Worm (Caenorhabditis elegans) whole organism, mixed stage, embryonic: ENCODE data around the gene slc-9B.2.
A peak's percentile ranks its signal among the peaks of the same experiment; 100 is the strongest.

Source experiments
- M03D4.4 ChIP-seq: sonication (generic microtip); optimal IDR thresholded peaks from 2 replicates; lab custom pipeline; 2017; ENCODE audit warnings: mild to moderate bottlenecking, missing genetic modification characterization, missing compliant biosample characterization
- bed-3 ChIP-seq: fragments of 200-800 bp; sonication (Bioruptor generic); optimal IDR thresholded peaks from 3 replicates; lab custom pipeline; 2018; ENCODE audit warnings: mild to moderate bottlenecking, missing genetic modification characterization, moderate library complexity, missing compliant biosample characterization
- blmp-1 ChIP-seq: fragments of 150-350 bp; optimal IDR thresholded peaks from 2 replicates; lab custom pipeline; 2014; ENCODE audit warnings: missing biosample characterization, missing genetic modification characterization
- ceh-39 ChIP-seq: fragments of 150-350 bp; optimal IDR thresholded peaks from 2 replicates; lab custom pipeline; 2014; ENCODE audit warnings: missing biosample characterization, missing genetic modification characterization
- ceh-43 ChIP-seq: fragments of 200-800 bp; sonication (Bioruptor generic); optimal IDR thresholded peaks from 2 replicates; lab custom pipeline; 2018; ENCODE audit warnings: mild to moderate bottlenecking, missing genetic modification characterization, moderate library complexity, missing compliant biosample characterization
- ceh-83 ChIP-seq: fragments of 200-800 bp; sonication (Bioruptor generic); optimal IDR thresholded peaks from 2 replicates; lab custom pipeline; 2018; ENCODE audit warnings: mild to moderate bottlenecking, missing genetic modification characterization, missing compliant biosample characterization
- ces-1 ChIP-seq: fragments of 150-350 bp; optimal IDR thresholded peaks from 2 replicates; lab custom pipeline; 2014; ENCODE audit warnings: missing biosample characterization, missing genetic modification reagents, missing genetic modification characterization
- cnd-1 ChIP-seq: fragments of 200-800 bp; sonication (Bioruptor generic); optimal IDR thresholded peaks from 2 replicates; lab custom pipeline; 2018; ENCODE audit warnings: mild to moderate bottlenecking, missing genetic modification characterization, missing compliant biosample characterization
- drap-1 ChIP-seq: fragments of 200-800 bp; sonication (Bioruptor generic); optimal IDR thresholded peaks from 3 replicates; lab custom pipeline; 2018; ENCODE audit warnings: mild to moderate bottlenecking, missing genetic modification characterization, missing compliant biosample characterization
- elt-1 ChIP-seq: sonication (generic microtip); optimal IDR thresholded peaks from 2 replicates; lab custom pipeline; 2017; ENCODE audit warnings: missing genetic modification characterization, mild to moderate bottlenecking, missing compliant biosample characterization, antibody characterized with exemption, moderate library complexity, borderline replicate concordance; ENCODE audit not compliant: insufficient read depth
- elt-3 ChIP-seq: fragments of 150-350 bp; optimal IDR thresholded peaks from 2 replicates; lab custom pipeline; 2014; ENCODE audit warnings: missing biosample characterization, missing genetic modification characterization
- flh-1 ChIP-seq: fragments of 200-800 bp; sonication (Bioruptor generic); optimal IDR thresholded peaks from 2 replicates; lab custom pipeline; 2018; ENCODE audit warnings: mild to moderate bottlenecking, missing genetic modification characterization, moderate library complexity, missing compliant biosample characterization
- ham-2 ChIP-seq: fragments of 200-800 bp; sonication (Bioruptor generic); optimal IDR thresholded peaks from 2 replicates; lab custom pipeline; 2018; ENCODE audit warnings: mild to moderate bottlenecking, missing genetic modification characterization, missing compliant biosample characterization
- hlh-1 ChIP-seq: fragments of 150-350 bp; optimal IDR thresholded peaks from 2 replicates; lab custom pipeline; 2014; ENCODE audit warnings: missing biosample characterization, missing genetic modification reagents, missing genetic modification characterization
- lin-13 ChIP-seq: fragments of 150-350 bp; optimal IDR thresholded peaks from 2 replicates; lab custom pipeline; 2014; ENCODE audit warnings: missing biosample characterization, missing genetic modification characterization
- lin-32 ChIP-seq: fragments of 200-800 bp; sonication (Bioruptor generic); optimal IDR thresholded peaks from 2 replicates; lab custom pipeline; 2018; ENCODE audit warnings: mild to moderate bottlenecking, missing genetic modification characterization, missing compliant biosample characterization
- lsy-2 ChIP-seq: fragments of 150-350 bp; optimal IDR thresholded peaks from 2 replicates; lab custom pipeline; 2014; ENCODE audit warnings: missing biosample characterization, missing genetic modification characterization
- mab-5 ChIP-seq: fragments of 150-350 bp; optimal IDR thresholded peaks from 2 replicates; lab custom pipeline; 2014; ENCODE audit warnings: missing biosample characterization, missing genetic modification characterization
- mep-1 ChIP-seq: fragments of 150-350 bp; optimal IDR thresholded peaks from 2 replicates; lab custom pipeline; 2017; ENCODE audit warnings: missing biosample characterization, missing genetic modification reagents, missing genetic modification characterization, inconsistent platforms
- mls-2 ChIP-seq: sonication (generic microtip); optimal IDR thresholded peaks from 2 replicates; lab custom pipeline; 2016; ENCODE audit warnings: mild to moderate bottlenecking, missing genetic modification characterization, moderate library complexity, missing compliant biosample characterization
- nhr-12 ChIP-seq: fragments of 150-350 bp; optimal IDR thresholded peaks from 2 replicates; lab custom pipeline; 2014; ENCODE audit warnings: missing biosample characterization, missing genetic modification characterization
- nhr-2 ChIP-seq: fragments of 150-350 bp; optimal IDR thresholded peaks from 2 replicates; lab custom pipeline; 2014; ENCODE audit warnings: missing biosample characterization, missing genetic modification characterization
- nhr-237 ChIP-seq: fragments of 150-350 bp; optimal IDR thresholded peaks from 2 replicates; lab custom pipeline; 2014; ENCODE audit warnings: missing biosample characterization, missing genetic modification characterization
- nhr-28 ChIP-seq: fragments of 150-350 bp; optimal IDR thresholded peaks from 2 replicates; lab custom pipeline; 2014; ENCODE audit warnings: missing biosample characterization, missing genetic modification characterization
- nhr-76 ChIP-seq: sonication (generic microtip); optimal IDR thresholded peaks from 2 replicates; lab custom pipeline; 2017; ENCODE audit warnings: missing biosample characterization, missing genetic modification characterization
- pha-4 ChIP-seq: fragments of 150-350 bp; optimal IDR thresholded peaks from 2 replicates; lab custom pipeline; 2018; ENCODE audit warnings: missing biosample characterization, missing genetic modification reagents, missing genetic modification characterization
- sem-2 ChIP-seq: fragments of 200-800 bp; sonication (Bioruptor generic); optimal IDR thresholded peaks from 2 replicates; lab custom pipeline; 2018; ENCODE audit warnings: mild to moderate bottlenecking, missing genetic modification characterization, missing compliant biosample characterization
- snpc-4 ChIP-seq: fragments of 150-350 bp; optimal IDR thresholded peaks from 2 replicates; lab custom pipeline; 2014; ENCODE audit warnings: missing biosample characterization, missing genetic modification characterization
- sptf-1 ChIP-seq: sonication (generic microtip); optimal IDR thresholded peaks from 2 replicates; lab custom pipeline; 2017; ENCODE audit warnings: mild to moderate bottlenecking, missing genetic modification characterization, moderate library complexity, missing compliant biosample characterization
- tbx-8 ChIP-seq: fragments of 200-800 bp; sonication (Bioruptor generic); optimal IDR thresholded peaks from 2 replicates; lab custom pipeline; 2018; ENCODE audit warnings: mild to moderate bottlenecking, missing genetic modification characterization, moderate library complexity, missing compliant biosample characterization
- unc-120 ChIP-seq: sonication (generic microtip); optimal IDR thresholded peaks from 2 replicates; lab custom pipeline; 2017; ENCODE audit warnings: missing genetic modification characterization, missing compliant biosample characterization; ENCODE audit not compliant: poor library complexity, severe bottlenecking
- unc-39 ChIP-seq: fragments of 150-350 bp; optimal IDR thresholded peaks from 2 replicates; lab custom pipeline; 2014; ENCODE audit warnings: missing biosample characterization, missing genetic modification characterization
- unc-62 ChIP-seq: fragments of 150-350 bp; optimal IDR thresholded peaks from 2 replicates; lab custom pipeline; 2014; ENCODE audit warnings: missing biosample characterization, missing genetic modification reagents, missing genetic modification characterization
- zip-8 ChIP-seq: fragments of 150-350 bp; optimal IDR thresholded peaks from 2 replicates; lab custom pipeline; 2014; ENCODE audit warnings: missing biosample characterization, missing genetic modification characterization
- ztf-11 ChIP-seq: fragments of 150-350 bp; optimal IDR thresholded peaks from 2 replicates; lab custom pipeline; 2014; ENCODE audit warnings: missing biosample characterization, missing genetic modification characterization

slc-9B.2 gene

DNA sequence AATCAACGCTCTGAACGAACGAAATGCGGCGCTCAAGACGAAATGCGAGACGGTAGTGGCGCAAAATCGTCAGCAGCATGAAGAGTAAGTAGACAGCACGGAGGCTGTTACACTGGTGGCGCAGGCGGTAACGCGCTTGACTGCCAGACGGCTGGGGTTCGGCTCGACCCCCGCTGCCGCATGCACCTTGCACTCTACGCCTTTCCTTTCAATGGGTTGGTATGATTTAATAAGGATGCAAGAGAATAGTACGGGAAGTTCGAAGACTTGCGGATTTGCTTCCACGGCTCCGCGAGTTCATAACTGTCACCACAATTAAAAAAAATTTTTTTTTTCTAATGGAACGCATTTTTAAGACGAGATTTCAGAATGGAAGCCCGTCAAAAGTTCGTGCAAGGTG, 31.2 kb downstream of the slc-9B.2 start:
- TF ChIP-seq ham-2 (GFP tag; lab: Kevin White, UChicago): peak; percentile 57
- peak; percentile 82 for TF ChIP-seq mls-2
- no peak for TF ChIP-seq mep-1
- TF ChIP-seq ztf-11: no peak
- no peak for TF ChIP-seq nhr-12 (tag; lab: Kevin White, UChicago)
- TF ChIP-seq nhr-2 (tag; lab: Kevin White, UChicago): no peak
- TF ChIP-seq pha-4 (tag; lab: Kevin White, UChicago): peak; percentile 48
- TF ChIP-seq cnd-1 (tag; lab: Kevin White, UChicago): peak; percentile 84
- TF ChIP-seq blmp-1 (tag; lab: Kevin White, UChicago): no peak
- TF ChIP-seq sem-2 (GFP tag; lab: Kevin White, UChicago): peak; percentile 73
- TF ChIP-seq M03D4.4 (tag; lab: Kevin White, UChicago): peak; percentile 76
- TF ChIP-seq flh-1 (GFP tag; lab: Kevin White, UChicago): peak; percentile 41
- no peak for TF ChIP-seq nhr-28 (tag; lab: Kevin White, UChicago)
- TF ChIP-seq zip-8: no peak
- peak; percentile 62 for TF ChIP-seq lin-32 (GFP tag; lab: Kevin White, UChicago)
- peak; percentile 53 for TF ChIP-seq tbx-8 (GFP tag; lab: Kevin White, UChicago)
- TF ChIP-seq unc-120 (tag; lab: Kevin White, UChicago): peak; percentile 54
- TF ChIP-seq sptf-1 (tag; lab: Kevin White, UChicago): peak; percentile 85
- peak; percentile 78 for TF ChIP-seq drap-1 (GFP tag; lab: Kevin White, UChicago)
- TF ChIP-seq ces-1: no peak
- peak; percentile 60 for TF ChIP-seq bed-3 (GFP tag; lab: Kevin White, UChicago)
- TF ChIP-seq ceh-39 (tag; lab: Kevin White, UChicago): no peak
- peak; percentile 25 for TF ChIP-seq lin-13 (tag; lab: Kevin White, UChicago)
- no peak for TF ChIP-seq lsy-2 (tag; lab: Kevin White, UChicago)
- no peak for TF ChIP-seq unc-39
- TF ChIP-seq elt-3: no peak
- no peak for TF ChIP-seq elt-1 (tag; lab: Kevin White, UChicago)
- TF ChIP-seq mab-5 (tag; lab: Kevin White, UChicago): no peak
- peak; percentile 21 for TF ChIP-seq hlh-1 (tag; lab: Kevin White, UChicago)
- TF ChIP-seq unc-62 (GFP tag; lab: Kevin White, UChicago): no peak
- peak; percentile 57 for TF ChIP-seq ceh-43 (GFP tag; lab: Kevin White, UChicago)
- no peak for TF ChIP-seq snpc-4
- TF ChIP-seq nhr-76: no peak
- TF ChIP-seq ceh-83 (GFP tag; lab: Kevin White, UChicago): peak; percentile 76
- TF ChIP-seq nhr-237 (tag; lab: Kevin White, UChicago): no peak
- TF ChIP-seq, all 35 proteins: peak for 17

DNA sequence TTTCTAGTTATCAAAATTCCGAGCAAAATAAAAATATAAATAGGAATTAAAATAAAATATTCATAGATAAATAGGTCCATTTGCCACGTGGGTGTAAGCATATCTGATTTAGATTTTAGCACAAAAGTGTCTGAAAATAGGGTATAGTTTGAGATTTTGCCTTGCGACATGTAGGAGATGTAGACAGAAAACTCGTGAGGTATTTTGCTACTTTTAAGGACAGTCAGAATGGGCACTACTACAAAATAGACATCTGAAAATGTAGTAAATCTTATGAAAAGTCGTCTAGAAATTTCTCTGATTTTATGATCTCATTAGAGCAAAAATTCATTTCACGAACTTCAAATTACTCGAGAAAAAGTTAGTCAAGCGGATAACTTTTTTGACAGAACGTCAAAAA, 35.8 kb downstream of the slc-9B.2 start, which contains the start of gene srv-34:
TSS of gene srv-34 (minus strand) at position 101 of the 400 bp plus-strand sequence.
- TF ChIP-seq elt-1 (tag; lab: Kevin White, UChicago): no peak
- TF ChIP-seq M03D4.4 (tag; lab: Kevin White, UChicago): no peak
- TF ChIP-seq ham-2 (GFP tag; lab: Kevin White, UChicago): no peak
- no peak for TF ChIP-seq hlh-1 (tag; lab: Kevin White, UChicago)
- TF ChIP-seq lin-32 (GFP tag; lab: Kevin White, UChicago): no peak
- TF ChIP-seq mep-1: no peak
- no peak for TF ChIP-seq blmp-1 (tag; lab: Kevin White, UChicago)

DNA sequence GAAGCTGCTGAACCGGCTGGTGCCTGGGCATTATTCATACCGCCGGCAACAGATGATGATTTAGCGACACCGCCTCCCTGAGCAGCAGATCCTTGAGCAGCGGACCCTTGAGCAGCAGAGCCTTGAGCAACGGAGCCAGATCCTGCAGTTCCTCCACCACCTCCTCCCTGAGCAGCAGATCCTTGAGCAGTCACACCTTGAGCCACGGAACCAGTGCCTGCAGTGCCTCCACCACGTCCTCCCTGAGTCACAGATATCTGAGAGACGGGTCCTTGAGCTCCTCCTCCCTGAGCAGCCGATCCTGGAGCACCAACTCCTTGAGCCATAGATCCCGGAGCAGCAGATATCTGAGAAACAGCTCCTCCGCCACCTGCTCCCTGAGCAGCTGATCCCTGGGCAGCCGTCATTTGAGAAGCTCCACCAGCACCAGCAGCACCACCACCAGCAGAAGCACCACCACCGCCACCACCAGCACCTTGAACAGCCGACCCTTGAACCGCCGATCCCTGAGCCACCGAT, 37.6 kb downstream of the slc-9B.2 start:
- TF ChIP-seq nhr-12 (tag; lab: Kevin White, UChicago) (no peak), ham-2 (GFP tag; lab: Kevin White, UChicago) (no peak), mep-1 (no peak), mab-5 (tag; lab: Kevin White, UChicago) (no peak), snpc-4 (no peak), mls-2 (no peak), nhr-28 (tag; lab: Kevin White, UChicago) (no peak)
